Worm (Caenorhabditis elegans) whole organism, early embryonic: Measurements from ENCODE around the gene folr-1.

ENCODE experiments used
- ama-1 ChIP-seq: fragments of 150-350 bp; optimal IDR thresholded peaks from 2 replicates; lab custom pipeline; 2014
- ets-7 ChIP-seq: sonication (generic microtip); optimal IDR thresholded peaks from 2 replicates; lab custom pipeline; 2016; ENCODE audit warnings: missing genotype, missing genetic modification characterization, missing compliant biosample characterization
- hnd-1 ChIP-seq: sonication (generic microtip); optimal IDR thresholded peaks from 2 replicates; lab custom pipeline; 2016; ENCODE audit warnings: missing genetic modification characterization, missing compliant biosample characterization
- scrt-1 ChIP-seq: fragments of 200-800 bp; sonication (Bioruptor generic); IDR thresholded peaks from 2 replicates; pipeline ENCODE4 v1.3.6; 2022; ENCODE audit warnings: missing genetic modification characterization, missing compliant biosample characterization

- TF ChIP-seq ama-1 (lab: Kevin White, UChicago), result no peak
- no peak for TF ChIP-seq hnd-1 (tag; lab: Kevin White, UChicago)
- TF ChIP-seq scrt-1, result no peak
- TF ChIP-seq ets-7 (tag; lab: Kevin White, UChicago), result no peak
These were observed 2.2 kb downstream of the folr-1 start, which contains the start of gene C17G1.2 for ce11 chrX:9921257-9921656.
